Worm (Caenorhabditis elegans) whole organism, mixed stage, embryonic: ENCODE measurements around the gene lact-5.
"Not testable (repeated sequence)": the region's sequence is repeated elsewhere in the genome, so short reads cannot be mapped to it uniquely, and the experiment has no call there.

ENCODE experiments used
- M03D4.4 ChIP-seq: sonication (generic microtip); optimal IDR thresholded peaks from 2 replicates; lab custom pipeline; 2017; ENCODE audit warnings: mild to moderate bottlenecking, missing genetic modification characterization, missing compliant biosample characterization
- bed-3 ChIP-seq: fragments of 200-800 bp; sonication (Bioruptor generic); optimal IDR thresholded peaks from 3 replicates; lab custom pipeline; 2018; ENCODE audit warnings: mild to moderate bottlenecking, missing genetic modification characterization, moderate library complexity, missing compliant biosample characterization
- blmp-1 ChIP-seq: fragments of 150-350 bp; optimal IDR thresholded peaks from 2 replicates; lab custom pipeline; 2014; ENCODE audit warnings: missing biosample characterization, missing genetic modification characterization
- ceh-43 ChIP-seq: fragments of 200-800 bp; sonication (Bioruptor generic); optimal IDR thresholded peaks from 2 replicates; lab custom pipeline; 2018; ENCODE audit warnings: mild to moderate bottlenecking, missing genetic modification characterization, moderate library complexity, missing compliant biosample characterization
- ceh-83 ChIP-seq: fragments of 200-800 bp; sonication (Bioruptor generic); optimal IDR thresholded peaks from 2 replicates; lab custom pipeline; 2018; ENCODE audit warnings: mild to moderate bottlenecking, missing genetic modification characterization, missing compliant biosample characterization
- ces-1 ChIP-seq: fragments of 150-350 bp; optimal IDR thresholded peaks from 2 replicates; lab custom pipeline; 2014; ENCODE audit warnings: missing biosample characterization, missing genetic modification reagents, missing genetic modification characterization
- cnd-1 ChIP-seq: fragments of 200-800 bp; sonication (Bioruptor generic); optimal IDR thresholded peaks from 2 replicates; lab custom pipeline; 2018; ENCODE audit warnings: mild to moderate bottlenecking, missing genetic modification characterization, missing compliant biosample characterization
- drap-1 ChIP-seq: fragments of 200-800 bp; sonication (Bioruptor generic); optimal IDR thresholded peaks from 3 replicates; lab custom pipeline; 2018; ENCODE audit warnings: mild to moderate bottlenecking, missing genetic modification characterization, missing compliant biosample characterization
- elt-1 ChIP-seq: sonication (generic microtip); optimal IDR thresholded peaks from 2 replicates; lab custom pipeline; 2017; ENCODE audit warnings: missing genetic modification characterization, mild to moderate bottlenecking, missing compliant biosample characterization, antibody characterized with exemption, moderate library complexity, borderline replicate concordance; ENCODE audit not compliant: insufficient read depth
- elt-3 ChIP-seq: fragments of 150-350 bp; optimal IDR thresholded peaks from 2 replicates; lab custom pipeline; 2014; ENCODE audit warnings: missing biosample characterization, missing genetic modification characterization
- flh-1 ChIP-seq: fragments of 200-800 bp; sonication (Bioruptor generic); optimal IDR thresholded peaks from 2 replicates; lab custom pipeline; 2018; ENCODE audit warnings: mild to moderate bottlenecking, missing genetic modification characterization, moderate library complexity, missing compliant biosample characterization
- ham-2 ChIP-seq: fragments of 200-800 bp; sonication (Bioruptor generic); optimal IDR thresholded peaks from 2 replicates; lab custom pipeline; 2018; ENCODE audit warnings: mild to moderate bottlenecking, missing genetic modification characterization, missing compliant biosample characterization
- hlh-1 ChIP-seq: fragments of 150-350 bp; optimal IDR thresholded peaks from 2 replicates; lab custom pipeline; 2014; ENCODE audit warnings: missing biosample characterization, missing genetic modification reagents, missing genetic modification characterization
- lin-13 ChIP-seq: fragments of 150-350 bp; optimal IDR thresholded peaks from 2 replicates; lab custom pipeline; 2014; ENCODE audit warnings: missing biosample characterization, missing genetic modification characterization
- lin-32 ChIP-seq: fragments of 200-800 bp; sonication (Bioruptor generic); optimal IDR thresholded peaks from 2 replicates; lab custom pipeline; 2018; ENCODE audit warnings: mild to moderate bottlenecking, missing genetic modification characterization, missing compliant biosample characterization
- lsy-2 ChIP-seq: fragments of 150-350 bp; optimal IDR thresholded peaks from 2 replicates; lab custom pipeline; 2014; ENCODE audit warnings: missing biosample characterization, missing genetic modification characterization
- mab-5 ChIP-seq: fragments of 150-350 bp; optimal IDR thresholded peaks from 2 replicates; lab custom pipeline; 2014; ENCODE audit warnings: missing biosample characterization, missing genetic modification characterization
- mep-1 ChIP-seq: fragments of 150-350 bp; optimal IDR thresholded peaks from 2 replicates; lab custom pipeline; 2017; ENCODE audit warnings: missing biosample characterization, missing genetic modification reagents, missing genetic modification characterization, inconsistent platforms
- mls-2 ChIP-seq: sonication (generic microtip); optimal IDR thresholded peaks from 2 replicates; lab custom pipeline; 2016; ENCODE audit warnings: mild to moderate bottlenecking, missing genetic modification characterization, moderate library complexity, missing compliant biosample characterization
- nhr-12 ChIP-seq: fragments of 150-350 bp; optimal IDR thresholded peaks from 2 replicates; lab custom pipeline; 2014; ENCODE audit warnings: missing biosample characterization, missing genetic modification characterization
- nhr-237 ChIP-seq: fragments of 150-350 bp; optimal IDR thresholded peaks from 2 replicates; lab custom pipeline; 2014; ENCODE audit warnings: missing biosample characterization, missing genetic modification characterization
- nhr-28 ChIP-seq: fragments of 150-350 bp; optimal IDR thresholded peaks from 2 replicates; lab custom pipeline; 2014; ENCODE audit warnings: missing biosample characterization, missing genetic modification characterization
- nhr-76 ChIP-seq: sonication (generic microtip); optimal IDR thresholded peaks from 2 replicates; lab custom pipeline; 2017; ENCODE audit warnings: missing biosample characterization, missing genetic modification characterization
- pha-4 ChIP-seq: fragments of 150-350 bp; optimal IDR thresholded peaks from 2 replicates; lab custom pipeline; 2018; ENCODE audit warnings: missing biosample characterization, missing genetic modification reagents, missing genetic modification characterization
- sem-2 ChIP-seq: fragments of 200-800 bp; sonication (Bioruptor generic); optimal IDR thresholded peaks from 2 replicates; lab custom pipeline; 2018; ENCODE audit warnings: mild to moderate bottlenecking, missing genetic modification characterization, missing compliant biosample characterization
- snpc-4 ChIP-seq: fragments of 150-350 bp; optimal IDR thresholded peaks from 2 replicates; lab custom pipeline; 2014; ENCODE audit warnings: missing biosample characterization, missing genetic modification characterization
- sptf-1 ChIP-seq: sonication (generic microtip); optimal IDR thresholded peaks from 2 replicates; lab custom pipeline; 2017; ENCODE audit warnings: mild to moderate bottlenecking, missing genetic modification characterization, moderate library complexity, missing compliant biosample characterization
- tbx-8 ChIP-seq: fragments of 200-800 bp; sonication (Bioruptor generic); optimal IDR thresholded peaks from 2 replicates; lab custom pipeline; 2018; ENCODE audit warnings: mild to moderate bottlenecking, missing genetic modification characterization, moderate library complexity, missing compliant biosample characterization
- unc-120 ChIP-seq: sonication (generic microtip); optimal IDR thresholded peaks from 2 replicates; lab custom pipeline; 2017; ENCODE audit warnings: missing genetic modification characterization, missing compliant biosample characterization; ENCODE audit not compliant: poor library complexity, severe bottlenecking
- unc-39 ChIP-seq: fragments of 150-350 bp; optimal IDR thresholded peaks from 2 replicates; lab custom pipeline; 2014; ENCODE audit warnings: missing biosample characterization, missing genetic modification characterization
- unc-62 ChIP-seq: fragments of 150-350 bp; optimal IDR thresholded peaks from 2 replicates; lab custom pipeline; 2014; ENCODE audit warnings: missing biosample characterization, missing genetic modification reagents, missing genetic modification characterization
- ztf-11 ChIP-seq: fragments of 150-350 bp; optimal IDR thresholded peaks from 2 replicates; lab custom pipeline; 2014; ENCODE audit warnings: missing biosample characterization, missing genetic modification characterization

The lact-5 gene

ce11 chrII:4866045-4866444, 44.5 kb upstream of the lact-5 start:
- TF ChIP-seq unc-120 (tag; lab: Kevin White, UChicago), result no peak
- no peak for TF ChIP-seq lin-32 (GFP tag; lab: Kevin White, UChicago)
- TF ChIP-seq cnd-1 (tag; lab: Kevin White, UChicago), result no peak
- TF ChIP-seq ceh-83 (GFP tag; lab: Kevin White, UChicago), result no peak
- TF ChIP-seq pha-4 (tag; lab: Kevin White, UChicago), result no peak
- no peak for TF ChIP-seq flh-1 (GFP tag; lab: Kevin White, UChicago)
- no peak for TF ChIP-seq M03D4.4 (tag; lab: Kevin White, UChicago)
- TF ChIP-seq tbx-8 (GFP tag; lab: Kevin White, UChicago), result no peak
- no peak for TF ChIP-seq unc-62 (GFP tag; lab: Kevin White, UChicago)
- no peak for TF ChIP-seq nhr-237 (tag; lab: Kevin White, UChicago)

DNA sequence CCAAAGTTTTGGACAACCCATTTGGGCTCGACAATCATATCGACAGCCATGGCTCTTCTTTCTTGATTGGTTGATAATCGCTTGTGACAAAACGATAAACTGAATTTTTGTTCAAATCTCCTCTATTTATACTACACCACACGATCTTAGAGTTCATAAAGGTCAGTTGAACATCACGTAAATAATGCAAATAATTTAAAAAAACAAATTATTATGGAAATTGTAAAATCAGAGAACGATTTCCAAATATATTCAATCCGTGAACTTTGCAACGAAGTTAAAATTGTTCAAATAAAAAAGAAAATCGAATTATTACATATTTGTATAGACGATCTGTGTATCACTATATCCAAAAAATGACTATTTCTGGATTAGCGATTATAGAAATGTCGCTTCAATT, 41.8 kb upstream of the lact-5 start, which contains the start of the genes mpst-4 and F11G11.14:
TSS of gene mpst-4 (minus strand) at position 101 of the 400 bp plus-strand sequence.
TSS of gene F11G11.14 (plus strand) at position 325 of the 400 bp plus-strand sequence.
- TF ChIP-seq mls-2 (no peak), M03D4.4 (tag; lab: Kevin White, UChicago) (no peak)

DNA sequence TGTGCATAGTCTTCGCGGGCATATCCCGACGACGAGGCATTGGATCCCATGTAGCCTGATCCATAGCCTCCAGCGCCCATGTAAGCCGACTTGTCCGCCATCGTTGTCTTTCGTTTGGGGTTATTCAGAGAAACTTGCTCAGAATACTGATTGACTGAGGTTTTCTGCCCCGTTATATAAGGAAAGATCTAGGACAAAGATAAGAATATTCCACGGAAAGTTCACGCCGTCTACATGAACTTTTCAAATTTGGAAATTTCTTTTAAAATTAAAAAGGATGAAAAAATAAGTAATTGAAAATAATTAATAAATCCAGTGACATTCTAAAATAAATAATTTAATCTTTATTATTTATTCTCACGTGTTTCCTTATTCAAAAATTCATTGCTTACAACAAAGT, 38.7 kb upstream of the lact-5 start, which contains the start of the genes nspd-5 and F11G11.4:
TSS of gene nspd-5 (minus strand) at position 101 of the 400 bp plus-strand sequence.
TSS of gene F11G11.4 (plus strand) at position 335 of the 400 bp plus-strand sequence.
- TF ChIP-seq cnd-1 (tag; lab: Kevin White, UChicago); elt-1 (tag; lab: Kevin White, UChicago); snpc-4: not testable (repeated sequence)

- TF ChIP-seq lin-13 (tag; lab: Kevin White, UChicago) (no peak), ces-1 (GFP tag; lab: Kevin White, UChicago) (no peak), snpc-4 (no peak)
Observed at ce11 chrII:4858906-4859411, 37.4 kb upstream of the lact-5 start.

- TF ChIP-seq nhr-12, result no peak
- no peak for TF ChIP-seq ham-2 (GFP tag; lab: Kevin White, UChicago)
- TF ChIP-seq blmp-1, result no peak
- no peak for TF ChIP-seq tbx-8 (GFP tag; lab: Kevin White, UChicago)
- TF ChIP-seq nhr-76 (tag; lab: Kevin White, UChicago), result no peak
- no peak for TF ChIP-seq unc-62 (GFP tag; lab: Kevin White, UChicago)
- TF ChIP-seq nhr-28, result no peak
- no peak for TF ChIP-seq M03D4.4 (tag; lab: Kevin White, UChicago)
- no peak for TF ChIP-seq unc-39 (tag; lab: Kevin White, UChicago)
- no peak for TF ChIP-seq ceh-43 (GFP tag; lab: Kevin White, UChicago)
- TF ChIP-seq sem-2 (GFP tag; lab: Kevin White, UChicago), result no peak
- no peak for TF ChIP-seq mep-1 (tag; lab: Kevin White, UChicago)
- no peak for TF ChIP-seq sptf-1 (tag; lab: Kevin White, UChicago)
- no peak for TF ChIP-seq lin-13 (tag; lab: Kevin White, UChicago)
- TF ChIP-seq mls-2, result no peak
- no peak for TF ChIP-seq elt-3 (tag; lab: Kevin White, UChicago)
- no peak for TF ChIP-seq drap-1 (GFP tag; lab: Kevin White, UChicago)
Observed at ce11 chrII:4857873-4858364, 36.4 kb upstream of the lact-5 start, which contains the start of gene F11G11.5. Gene F11G11.5, plus strand, starts transcription at chrII:4857923.

DNA sequence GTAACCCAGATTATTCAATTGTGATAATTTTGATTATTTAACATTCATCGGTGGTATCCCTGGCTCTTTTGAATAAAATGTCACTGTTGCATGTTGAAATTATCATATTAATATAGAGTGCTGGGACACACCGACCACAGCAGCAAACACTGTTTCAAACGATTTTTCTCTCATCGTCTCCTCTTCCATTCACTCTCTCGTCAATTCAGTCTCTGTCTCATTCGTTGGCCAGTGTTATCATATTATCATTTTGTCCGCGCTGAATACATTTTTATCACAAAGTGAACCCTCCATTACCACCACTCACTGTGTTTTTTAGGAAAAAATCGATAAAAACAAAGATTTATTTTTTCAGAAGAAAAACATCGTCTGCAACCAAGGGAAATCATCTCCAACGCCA, 35.5 kb upstream of the lact-5 start:
- TF ChIP-seq M03D4.4 (tag; lab: Kevin White, UChicago), result no peak
- TF ChIP-seq lsy-2, result no peak
- no peak for TF ChIP-seq pha-4 (tag; lab: Kevin White, UChicago)
- no peak for TF ChIP-seq mab-5 (tag; lab: Kevin White, UChicago)
- TF ChIP-seq ztf-11 (tag; lab: Kevin White, UChicago), result no peak
- TF ChIP-seq flh-1 (GFP tag; lab: Kevin White, UChicago), result no peak
- TF ChIP-seq blmp-1, result no peak
- no peak for TF ChIP-seq bed-3 (GFP tag; lab: Kevin White, UChicago)
- TF ChIP-seq lin-32 (GFP tag; lab: Kevin White, UChicago), result no peak
- no peak for TF ChIP-seq hlh-1
- TF ChIP-seq nhr-237 (tag; lab: Kevin White, UChicago), result no peak
- TF ChIP-seq unc-39 (tag; lab: Kevin White, UChicago), result no peak
